Worm (Caenorhabditis elegans): Measurements from ENCODE around the gene rpl-12.
A peak's percentile ranks its signal among the peaks of the same experiment; 100 is the strongest.

rpl-12 gene

ce11 chrIV:13250243-13250642 lies 9.8 kb upstream of the rpl-12 start (continued):
- TF ChIP-seq cebp-1 (GFP tag; IDR thresholded peaks at IDR 0.05) = peak; percentile 70
- peak; percentile 45 for TF ChIP-seq cebp-1 (tag; optimal IDR thresholded peaks at IDR 0.05)
- no peak for TF ChIP-seq rpc-1 (optimal IDR thresholded peaks at IDR 0.05)
- TF ChIP-seq rpc-1 (tag; optimal IDR thresholded peaks at IDR 0.05) = no peak
- TF ChIP-seq snpc-4 (GFP tag; optimal IDR thresholded peaks at IDR 0.05) = no peak
- no peak for TF ChIP-seq snpc-4 (tag; optimal IDR thresholded peaks at IDR 0.05)
- TF ChIP-seq Y53G8AR.9 (GFP tag; conservative IDR thresholded peaks at IDR 0.05) = peak; percentile 63; the same call in 1 of the 2 replicates
- TF ChIP-seq hmg-1.2 (GFP tag; IDR thresholded peaks at IDR 0.05) = no peak

ce11 chrIV:13247780-13248179 lies 7.3 kb upstream of the rpl-12 start:
- TF ChIP-seq lsy-27 (tag; optimal IDR thresholded peaks at IDR 0.05; ENCODE audit: borderline replicate concordance, insufficient read depth) (no peak), lin-54 (GFP tag; optimal IDR thresholded peaks at IDR 0.05) (peak; percentile 59), rcor-1 (GFP tag; IDR thresholded peaks at IDR 0.05) (no peak), D2030.7 (GFP tag; IDR thresholded peaks at IDR 0.05) (no peak), efl-1 (GFP tag; optimal IDR thresholded peaks at IDR 0.05) (peak; percentile 24), let-526 (GFP tag; IDR thresholded peaks at IDR 0.05) (no peak)

DNA sequence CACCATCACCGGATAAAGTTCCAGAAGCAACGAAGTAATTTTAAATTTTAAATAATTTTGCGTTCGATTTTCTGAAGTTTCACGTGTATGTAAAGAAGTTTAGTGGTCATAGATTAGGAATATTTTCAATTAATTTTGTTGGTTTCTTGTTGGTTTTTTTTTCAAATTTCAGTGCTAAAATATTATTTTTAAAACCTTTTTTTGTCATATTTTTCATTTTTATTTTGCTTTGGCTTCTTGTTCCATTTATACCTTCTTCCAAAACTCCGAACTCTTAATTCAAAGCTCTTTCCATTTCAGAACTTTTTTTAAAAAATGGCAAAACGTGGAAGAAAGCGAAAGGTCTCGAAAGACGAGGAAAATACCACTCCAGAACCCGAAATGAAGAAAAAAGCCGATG lies 6.5 kb upstream of the rpl-12 start, which contains the start of gene JC8.7:
Gene JC8.7 (plus strand): TSS at position 301 of the 400 bp plus-strand sequence.
- TF ChIP-seq bed-1 (GFP tag; IDR thresholded peaks at IDR 0.05) = no peak
- no peak for TF ChIP-seq K12H6.12 (tag; optimal IDR thresholded peaks at IDR 0.05)
- no peak for TF ChIP-seq lin-40 (tag; optimal IDR thresholded peaks at IDR 0.05)
- TF ChIP-seq ZK185.1 (tag; optimal IDR thresholded peaks at IDR 0.05; ENCODE audit: poor library complexity, severe bottlenecking) = no peak
- TF ChIP-seq T07F8.4 (tag; optimal IDR thresholded peaks at IDR 0.05) = no peak
- no peak for TF ChIP-seq him-1 (tag; optimal IDR thresholded peaks at IDR 0.05)
- no peak for TF ChIP-seq C06A6.2 (GFP tag; conservative IDR thresholded peaks at IDR 0.05)
- no peak for TF ChIP-seq F22D6.2 (tag; optimal IDR thresholded peaks at IDR 0.05)
- no peak for TF ChIP-seq athp-1 (tag; optimal IDR thresholded peaks at IDR 0.05)
- TF ChIP-seq F10E7.11 (tag; optimal IDR thresholded peaks at IDR 0.05) = no peak
- no peak for TF ChIP-seq aptf-2 (GFP tag; conservative IDR thresholded peaks at IDR 0.05)
- no peak for TF ChIP-seq attf-3 (GFP tag; conservative IDR thresholded peaks at IDR 0.05)
- no peak for TF ChIP-seq ceh-79 (tag; optimal IDR thresholded peaks at IDR 0.05)
- TF ChIP-seq ztf-26 (tag; optimal IDR thresholded peaks at IDR 0.05) = no peak
- no peak for TF ChIP-seq lsy-27 (tag; optimal IDR thresholded peaks at IDR 0.05; ENCODE audit: borderline replicate concordance, insufficient read depth)
- no peak for TF ChIP-seq K11D2.4 (GFP tag; IDR thresholded peaks at IDR 0.05)
- no peak for TF ChIP-seq B0035.1 (tag; optimal IDR thresholded peaks at IDR 0.05)
- no peak for TF ChIP-seq pha-4 (tag; optimal IDR thresholded peaks at IDR 0.05)

- no peak for TF ChIP-seq ZK185.1 (tag; optimal IDR thresholded peaks at IDR 0.05; ENCODE audit: poor library complexity, severe bottlenecking)
These were observed 3.6 kb upstream of the rpl-12 start, which contains the start of gene cox-11 for ce11 chrIV:13244024-13244423. Gene cox-11 (plus strand): TSS chrIV:13244324.

DNA sequence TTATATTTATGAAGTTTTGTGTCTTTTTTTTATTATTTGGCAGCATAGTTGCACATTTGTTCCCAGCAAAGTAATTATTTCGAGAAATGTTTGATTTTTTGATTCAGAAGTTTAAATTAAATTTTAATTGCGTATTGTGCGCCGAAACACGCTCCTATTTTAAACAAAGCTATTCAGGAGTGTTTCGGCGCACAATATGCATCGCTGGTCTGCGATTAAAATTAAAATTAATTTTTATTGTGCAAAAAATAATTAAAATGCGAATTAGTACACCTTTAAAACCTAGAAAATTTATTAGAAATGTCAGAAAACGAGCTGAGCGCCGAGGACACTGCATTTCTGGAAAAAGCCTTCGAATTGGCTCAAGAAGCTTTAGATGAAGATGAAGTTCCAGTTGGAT lies 2.9 kb upstream of the rpl-12 start, which contains the start of gene JC8.4:
Gene JC8.4 (plus strand): TSS at position 301 of the 400 bp plus-strand sequence.
- no peak for TF ChIP-seq Y95B8A.8 (GFP tag; IDR thresholded peaks at IDR 0.05)
- no peak for TF ChIP-seq ceh-100 (GFP tag; IDR thresholded peaks at IDR 0.05)
- no peak for TF ChIP-seq nfyb-1 (GFP tag; IDR thresholded peaks at IDR 0.05)
- TF ChIP-seq ztf-6 (GFP tag; IDR thresholded peaks at IDR 0.05) = no peak
- TF ChIP-seq fkh-3 (tag; optimal IDR thresholded peaks at IDR 0.05) = no peak
- no peak for TF ChIP-seq hrde-1 (tag; optimal IDR thresholded peaks at IDR 0.05; ENCODE audit: borderline replicate concordance)
- TF ChIP-seq B0019.2 (GFP tag; conservative IDR thresholded peaks at IDR 0.05) = no peak
- TF ChIP-seq attf-3 (GFP tag; conservative IDR thresholded peaks at IDR 0.05) = no peak
- no peak for TF ChIP-seq cebp-2 (GFP tag; IDR thresholded peaks at IDR 0.05)
